Fruit fly (Drosophila melanogaster) whole organism, adult: ENCODE measurements around the gene CG31917.

Source experiments
- CG12768 ChIP-seq: fragments of 200-800 bp; sonication (Bioruptor generic); optimal IDR thresholded peaks from 2 replicates; lab custom pipeline; 2017; ENCODE audit warnings: missing biosample characterization, missing genetic modification characterization, mild to moderate bottlenecking, moderate library complexity, missing genetic modification reagents
- CG14711 ChIP-seq: fragments of 200-800 bp; sonication (Bioruptor generic); optimal IDR thresholded peaks from 2 replicates; lab custom pipeline; 2018; ENCODE audit warnings: missing biosample characterization, mild to moderate bottlenecking, missing genetic modification characterization, moderate library complexity
- CG1620 ChIP-seq: fragments of 200-800 bp; sonication (Bioruptor generic); optimal IDR thresholded peaks from 2 replicates; lab custom pipeline; 2016; ENCODE audit warnings: missing biosample characterization, missing genetic modification characterization
- CG33017 ChIP-seq: fragments of 200-800 bp; sonication (Bioruptor generic); optimal IDR thresholded peaks from 2 replicates; lab custom pipeline; 2018; ENCODE audit warnings: missing biosample characterization, mild to moderate bottlenecking, missing genetic modification characterization, moderate library complexity
- CG5204 ChIP-seq: fragments of 200-800 bp; sonication (Bioruptor generic); optimal IDR thresholded peaks from 2 replicates; lab custom pipeline; 2016; ENCODE audit warnings: missing biosample characterization, missing genetic modification characterization
- CG7101 ChIP-seq: fragments of 200-800 bp; sonication (Bioruptor generic); optimal IDR thresholded peaks from 2 replicates; lab custom pipeline; 2018; ENCODE audit warnings: missing biosample characterization, mild to moderate bottlenecking, missing genetic modification characterization, moderate library complexity
- Clk ChIP-seq: fragments of 200-800 bp; sonication (Bioruptor generic); optimal IDR thresholded peaks from 2 replicates; lab custom pipeline; 2017; ENCODE audit warnings: missing biosample characterization, missing genetic modification characterization
- Crg-1 ChIP-seq: fragments of 200-800 bp; sonication (Bioruptor generic); optimal IDR thresholded peaks from 2 replicates; lab custom pipeline; 2016; ENCODE audit warnings: missing biosample characterization, missing genetic modification characterization
- Hr96 ChIP-seq: fragments of 200-800 bp; sonication (Bioruptor generic); optimal IDR thresholded peaks from 2 replicates; lab custom pipeline; 2016; ENCODE audit warnings: missing biosample characterization, missing genetic modification characterization
- bab1 ChIP-seq: fragments of 200-800 bp; sonication (Bioruptor generic); optimal IDR thresholded peaks from 3 replicates; lab custom pipeline; 2019; ENCODE audit warnings: missing biosample characterization, mild to moderate bottlenecking, missing genetic modification characterization, moderate library complexity
- kay ChIP-seq: fragments of 200-800 bp; sonication (Bioruptor generic); peaks from one replicate; lab custom pipeline; 2016; ENCODE audit warnings: missing biosample characterization, missing genetic modification characterization, borderline replicate concordance
- pad ChIP-seq: fragments of 200-800 bp; sonication (Bioruptor generic); optimal IDR thresholded peaks from 3 replicates; lab custom pipeline; 2017; ENCODE audit warnings: missing biosample characterization, missing genetic modification characterization, mild to moderate bottlenecking, moderate library complexity, missing genetic modification reagents

- TF ChIP-seq Hr96 (GFP tag; lab: Kevin White, UChicago) (no peak), Crg-1 (GFP tag; lab: Kevin White, UChicago) (no peak), Clk (GFP tag; lab: Kevin White, UChicago) (no peak), pad (GFP tag; lab: Kevin White, UChicago) (no peak), CG12768 (GFP tag; lab: Kevin White, UChicago) (no peak), CG33017 (tag; lab: Kevin White, UChicago) (no peak), CG7101 (no peak), CG1620 (GFP tag; lab: Kevin White, UChicago) (no peak), kay (GFP tag; lab: Kevin White, UChicago) (peak; percentile 33), CG5204 (GFP tag; lab: Kevin White, UChicago) (no peak), CG14711 (no peak), bab1 (GFP tag; lab: Kevin White, UChicago) (no peak)
Observed at dm6 chr2L:5029809-5030108, 19.1 kb upstream of the CG31917 start.
